Fruit fly (Drosophila melanogaster): ENCODE data around the gene Pi4KIIIalpha.

The Pi4KIIIalpha gene

DNA sequence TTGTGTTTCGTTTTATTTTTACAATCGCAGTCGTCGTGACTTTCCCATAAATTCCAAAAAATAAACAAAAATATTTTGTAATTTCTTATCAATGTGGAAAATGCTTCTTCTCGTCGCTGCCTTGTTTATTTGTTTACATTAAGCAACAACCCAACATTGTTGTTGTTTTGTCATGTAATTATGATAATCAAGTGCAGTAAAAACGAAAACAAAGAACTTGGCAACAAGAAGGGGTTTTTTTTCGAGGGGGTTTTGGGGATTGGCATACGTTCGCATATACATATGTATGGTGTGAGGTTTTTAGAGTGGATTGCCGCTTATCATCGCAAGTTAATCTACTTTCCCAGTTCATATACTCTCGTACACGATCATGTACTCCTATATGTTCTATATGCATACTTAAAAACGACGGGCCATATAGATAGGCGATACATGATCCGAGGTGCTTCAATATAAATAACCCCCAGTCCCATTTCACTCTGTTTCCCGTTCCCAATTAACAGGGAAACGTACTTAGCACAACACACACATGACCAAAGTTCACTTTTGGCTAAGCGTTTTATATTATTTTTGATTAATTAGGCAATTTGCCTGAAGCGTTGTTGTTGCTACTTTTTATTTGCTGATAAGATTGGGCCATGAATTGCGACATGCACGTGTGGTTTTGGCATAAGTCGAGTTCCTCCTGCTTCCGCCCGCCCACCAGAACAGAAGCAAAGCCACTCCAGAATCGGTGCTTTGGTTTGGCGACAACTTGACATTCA, 29.1 kb downstream of the Pi4KIIIalpha start (continued):
- TF ChIP-seq ems (GFP tag; optimal IDR thresholded peaks at IDR 0.05) (no peak), CG17568 (GFP tag; optimal IDR thresholded peaks at IDR 0.05) (peak; percentile 44), sqz (GFP tag; optimal IDR thresholded peaks at IDR 0.05) (peak; percentile 12), CG11723 (GFP tag; optimal IDR thresholded peaks at IDR 0.05) (peak; percentile 23), ewg (GFP tag; optimal IDR thresholded peaks at IDR 0.05) (no peak), CG10366 (GFP tag; IDR thresholded peaks at IDR 0.05) (no peak), dmrt99B (tag; optimal IDR thresholded peaks at IDR 0.05) (peak; percentile 5), CG15601 (tag; optimal IDR thresholded peaks at IDR 0.05) (peak; percentile 33), Blimp-1 (GFP tag; optimal IDR thresholded peaks at IDR 0.05) (peak; percentile 23), CG4707 (GFP tag; optimal IDR thresholded peaks at IDR 0.05) (peak; percentile 27), CG9215 (GFP tag; IDR thresholded peaks at IDR 0.05) (no peak), CG17359 (tag; optimal IDR thresholded peaks at IDR 0.05) (peak; percentile 57), CG6254 (GFP tag; optimal IDR thresholded peaks at IDR 0.05) (peak; percentile 8), CG5180 (GFP tag; optimal IDR thresholded peaks at IDR 0.05) (peak; percentile 29), CTCF (GFP tag; optimal IDR thresholded peaks at IDR 0.05) (peak; percentile 21), CG10274 (GFP tag; optimal IDR thresholded peaks at IDR 0.05) (no peak), Fer3 (tag; optimal IDR thresholded peaks at IDR 0.05) (no peak), CG12769 (tag; optimal IDR thresholded peaks at IDR 0.05) (peak; percentile 0), CG17912 (GFP tag; optimal IDR thresholded peaks at IDR 0.05) (peak; percentile 2), CG30020 (tag; optimal IDR thresholded peaks at IDR 0.05) (no peak), Hsf (GFP tag; optimal IDR thresholded peaks at IDR 0.05) (no peak), sna (GFP tag; IDR thresholded peaks at IDR 0.05; ENCODE audit: partially characterized antibody) (no peak), CG3407 (GFP tag; optimal IDR thresholded peaks at IDR 0.05) (peak; percentile 35), sens (GFP tag) (peak; percentile 82), dmrt11E (tag; optimal IDR thresholded peaks at IDR 0.05) (no peak), mirr (GFP tag; optimal IDR thresholded peaks at IDR 0.05) (peak; percentile 24), eve (GFP tag; optimal IDR thresholded peaks at IDR 0.05) (peak in 1 of 2 experiments; percentile 72), CG33213 (GFP tag; optimal IDR thresholded peaks at IDR 0.05) (no peak), Sox100B (GFP tag; optimal IDR thresholded peaks at IDR 0.05) (peak; percentile 11)

DNA sequence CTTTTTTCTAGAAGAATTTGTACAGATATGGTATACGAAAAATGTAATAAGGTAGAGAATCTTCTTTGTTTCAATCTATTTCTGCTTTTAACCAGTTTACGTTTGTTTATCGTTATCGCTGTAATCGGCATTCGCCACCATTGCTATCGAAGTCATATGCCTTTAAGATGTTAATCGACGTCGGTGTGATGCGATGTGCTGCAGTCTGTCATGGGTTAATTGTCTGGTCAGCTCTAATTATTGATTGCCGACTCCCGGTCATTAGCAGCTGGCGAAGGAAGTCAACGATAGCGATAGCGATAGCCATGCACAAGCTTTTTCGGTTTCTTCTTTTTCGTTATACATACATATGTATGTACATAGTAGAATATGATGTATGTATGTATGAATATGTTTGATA, 30.9 kb downstream of the Pi4KIIIalpha start:
- TF ChIP-seq grn (GFP tag; optimal IDR thresholded peaks at IDR 0.05): peak; percentile 69
- no peak for TF ChIP-seq D19B (GFP tag; optimal IDR thresholded peaks at IDR 0.05)
- TF ChIP-seq CG7745 (tag; optimal IDR thresholded peaks at IDR 0.05): no peak
- peak; percentile 33 for TF ChIP-seq exex (tag; optimal IDR thresholded peaks at IDR 0.05)
- TF ChIP-seq gem (tag; optimal IDR thresholded peaks at IDR 0.05): peak; percentile 31
- peak; percentile 35 for TF ChIP-seq lab (GFP tag; optimal IDR thresholded peaks at IDR 0.05)
- no peak for TF ChIP-seq wor (GFP tag; IDR thresholded peaks at IDR 0.05)

DNA sequence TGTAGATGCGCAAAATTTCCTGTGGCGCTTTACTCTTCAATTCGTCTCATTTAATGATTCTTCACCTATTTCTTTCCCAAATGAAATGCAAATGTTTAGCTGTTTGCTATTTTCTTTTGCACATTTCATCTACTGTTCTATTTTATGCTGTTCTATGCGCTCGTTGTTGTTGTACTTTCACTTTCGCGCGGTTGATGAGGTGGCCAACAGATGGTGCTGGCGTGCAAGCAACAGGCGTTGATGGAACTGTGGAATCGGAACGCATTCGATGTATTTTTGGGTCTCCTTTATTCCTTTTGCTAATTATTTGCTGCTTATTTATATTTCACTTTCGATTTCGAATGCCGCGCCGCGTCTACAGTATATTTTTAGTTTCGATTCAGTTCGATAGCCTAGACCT, 31.4 kb downstream of the Pi4KIIIalpha start:
- no peak for TF ChIP-seq Fer2 (tag; optimal IDR thresholded peaks at IDR 0.05)
- TF ChIP-seq CG10979 (tag; optimal IDR thresholded peaks at IDR 0.05): no peak
- no peak for TF ChIP-seq eyg (GFP tag; optimal IDR thresholded peaks at IDR 0.05)
- no peak for TF ChIP-seq CG2889 (GFP tag; IDR thresholded peaks at IDR 0.05)
- no peak for TF ChIP-seq pros (GFP tag; optimal IDR thresholded peaks at IDR 0.05)
- no peak for TF ChIP-seq CrebB (tag; optimal IDR thresholded peaks at IDR 0.05)
- TF ChIP-seq CG7786 (GFP tag; optimal IDR thresholded peaks at IDR 0.05): no peak
- no peak for TF ChIP-seq CG10267 (tag; optimal IDR thresholded peaks at IDR 0.05)
- no peak for TF ChIP-seq CG10366 (GFP tag; IDR thresholded peaks at IDR 0.05)
- TF ChIP-seq Sox102F (GFP tag; optimal IDR thresholded peaks at IDR 0.05): no peak
- peak; percentile 12 for TF ChIP-seq scrt (GFP tag; optimal IDR thresholded peaks at IDR 0.05)
- TF ChIP-seq pfk (GFP tag; optimal IDR thresholded peaks at IDR 0.05): peak; percentile 78
- no peak for TF ChIP-seq CG15514 (GFP tag; optimal IDR thresholded peaks at IDR 0.05)
- no peak for TF ChIP-seq cas (GFP tag; IDR thresholded peaks at IDR 0.05)
